Worm (Caenorhabditis elegans) whole organism, L3 larva: ENCODE results near the gene math-10.

ENCODE experiments used
- R02D3.7 ChIP-seq: fragments of 150-350 bp; optimal IDR thresholded peaks from 2 replicates; lab custom pipeline; 2014; ENCODE audit warnings: missing biosample characterization, missing genetic modification characterization
- ZK546.5 ChIP-seq: sonication (generic microtip); optimal IDR thresholded peaks from 2 replicates; lab custom pipeline; 2017; ENCODE audit warnings: missing biosample characterization, missing genetic modification characterization
- aly-2 ChIP-seq: fragments of 150-350 bp; optimal IDR thresholded peaks from 2 replicates; lab custom pipeline; 2014; ENCODE audit warnings: missing biosample characterization, missing genetic modification characterization
- ama-1 ChIP-seq: fragments of 150-350 bp; optimal IDR thresholded peaks from 2 replicates; lab custom pipeline; 2018
- ceh-28 ChIP-seq: fragments of 150-350 bp; optimal IDR thresholded peaks from 2 replicates; lab custom pipeline; 2014; ENCODE audit warnings: missing biosample characterization, missing genetic modification reagents, missing genetic modification characterization
- ceh-9 ChIP-seq: sonication (generic microtip); optimal IDR thresholded peaks from 2 replicates; lab custom pipeline; 2018; ENCODE audit warnings: missing biosample characterization, missing genetic modification characterization
- egl-27 ChIP-seq: sonication (generic microtip); optimal IDR thresholded peaks from 4 replicates; lab custom pipeline; 2017; ENCODE audit warnings: missing biosample characterization, missing genetic modification reagents, missing genetic modification characterization
- egl-5 ChIP-seq: fragments of 150-350 bp; optimal IDR thresholded peaks from 2 replicates; lab custom pipeline; 2017; ENCODE audit warnings: missing biosample characterization, missing genetic modification reagents, missing genetic modification characterization, inconsistent platforms
- elt-1 ChIP-seq: fragments of 150-350 bp; optimal IDR thresholded peaks from 2 replicates; lab custom pipeline; 2014; ENCODE audit warnings: missing biosample characterization, missing genetic modification characterization
- elt-2 ChIP-seq: sonication (generic microtip); optimal IDR thresholded peaks from 2 replicates; lab custom pipeline; 2016; ENCODE audit warnings: missing genetic modification reagents, mild to moderate bottlenecking, missing genetic modification characterization, missing compliant biosample characterization
- elt-3 ChIP-seq, 3 experiments: fragments of 150-350 bp in 1 of 3; sonication (generic microtip) in 2 of 3; optimal IDR thresholded peaks; 2 replicates in 2 of 3; 4 replicates in 1 of 3; lab custom pipeline; 2014 to 2017; ENCODE audit warnings: missing biosample characterization in 3 of 3, missing genetic modification characterization in 3 of 3
- eor-1 ChIP-seq, 2 experiments: fragments of 150-350 bp; optimal IDR thresholded peaks; 2 replicates each; lab custom pipeline; 2014 to 2018; ENCODE audit warnings: missing biosample characterization in 2 of 2, missing genetic modification characterization in 2 of 2
- fkh-10 ChIP-seq: sonication (generic microtip); optimal IDR thresholded peaks from 2 replicates; lab custom pipeline; 2017; ENCODE audit warnings: missing biosample characterization, missing genetic modification reagents, missing genetic modification characterization
- fkh-2 ChIP-seq: fragments of 150-350 bp; optimal IDR thresholded peaks from 2 replicates; lab custom pipeline; 2014; ENCODE audit warnings: missing biosample characterization, missing genetic modification reagents, missing genetic modification characterization
- hmg-11 ChIP-seq: sonication (generic microtip); optimal IDR thresholded peaks from 2 replicates; lab custom pipeline; 2016; ENCODE audit warnings: missing genetic modification characterization, missing compliant biosample characterization
- jun-1 ChIP-seq: fragments of 150-350 bp; optimal IDR thresholded peaks from 2 replicates; lab custom pipeline; 2014; ENCODE audit warnings: missing biosample characterization, missing genetic modification reagents, missing genetic modification characterization
- lin-15B ChIP-seq: fragments of 150-350 bp; optimal IDR thresholded peaks from 2 replicates; lab custom pipeline; 2014; ENCODE audit warnings: missing biosample characterization, missing genetic modification characterization
- mml-1 ChIP-seq: fragments of 150-350 bp; sonication (generic microtip); optimal IDR thresholded peaks from 3 replicates; lab custom pipeline; 2014; ENCODE audit warnings: missing biosample characterization, missing genetic modification characterization
- nfya-1 ChIP-seq: sonication (generic microtip); optimal IDR thresholded peaks from 2 replicates; lab custom pipeline; 2017; ENCODE audit warnings: missing genetic modification characterization, mild to moderate bottlenecking, missing compliant biosample characterization, antibody characterized with exemption, moderate library complexity; ENCODE audit not compliant: insufficient read depth
- nhr-11 ChIP-seq: fragments of 150-350 bp; optimal IDR thresholded peaks from 2 replicates; lab custom pipeline; 2014; ENCODE audit warnings: missing biosample characterization, missing genetic modification characterization
- nhr-23 ChIP-seq: fragments of 150-350 bp; optimal IDR thresholded peaks from 2 replicates; lab custom pipeline; 2014; ENCODE audit warnings: missing biosample characterization, missing genetic modification reagents, missing genetic modification characterization
- nhr-237 ChIP-seq: fragments of 150-350 bp; optimal IDR thresholded peaks from 2 replicates; lab custom pipeline; 2014; ENCODE audit warnings: missing biosample characterization, missing genetic modification characterization
- nhr-25 ChIP-seq: sonication (generic microtip); optimal IDR thresholded peaks from 2 replicates; lab custom pipeline; 2017; ENCODE audit warnings: missing biosample characterization, missing genetic modification characterization
- nhr-28 ChIP-seq: fragments of 150-350 bp; optimal IDR thresholded peaks from 2 replicates; lab custom pipeline; 2014; ENCODE audit warnings: missing biosample characterization, missing genetic modification characterization
- nhr-43 ChIP-seq: sonication (generic microtip); optimal IDR thresholded peaks from 2 replicates; lab custom pipeline; 2016; ENCODE audit warnings: mild to moderate bottlenecking, missing genetic modification characterization, missing compliant biosample characterization; ENCODE audit not compliant: poor library complexity, severe bottlenecking
- nhr-67 ChIP-seq: fragments of 150-350 bp; optimal IDR thresholded peaks from 2 replicates; lab custom pipeline; 2014; ENCODE audit warnings: missing biosample characterization, missing genetic modification characterization
- nhr-76 ChIP-seq: fragments of 150-350 bp; sonication (generic microtip); optimal IDR thresholded peaks from 5 replicates; lab custom pipeline; 2014; ENCODE audit warnings: missing biosample characterization, missing genetic modification characterization
- nhr-77 ChIP-seq: fragments of 150-350 bp; optimal IDR thresholded peaks from 2 replicates; lab custom pipeline; 2014; ENCODE audit warnings: missing biosample characterization, missing genetic modification characterization
- pha-4 ChIP-seq: fragments of 150-350 bp; optimal IDR thresholded peaks from 2 replicates; lab custom pipeline; 2014; ENCODE audit warnings: missing biosample characterization, missing genetic modification reagents, missing genetic modification characterization
- pqm-1 ChIP-seq: fragments of 150-350 bp; optimal IDR thresholded peaks from 2 replicates; lab custom pipeline; 2017; ENCODE audit warnings: missing biosample characterization, missing genetic modification characterization, inconsistent platforms
- sea-2 ChIP-seq: fragments of 150-350 bp; sonication (generic microtip); optimal IDR thresholded peaks from 4 replicates; lab custom pipeline; 2014; ENCODE audit warnings: missing biosample characterization, missing genetic modification reagents, missing genetic modification characterization
- skn-1 ChIP-seq: fragments of 150-350 bp; optimal IDR thresholded peaks from 2 replicates; lab custom pipeline; 2014; ENCODE audit warnings: missing biosample characterization, missing genetic modification characterization
- snpc-4 ChIP-seq: fragments of 150-350 bp; optimal IDR thresholded peaks from 2 replicates; lab custom pipeline; 2014; ENCODE audit warnings: missing biosample characterization, missing genetic modification characterization
- tbx-2 ChIP-seq: sonication (generic microtip); optimal IDR thresholded peaks from 2 replicates; lab custom pipeline; 2016; ENCODE audit warnings: mild to moderate bottlenecking, missing genetic modification characterization, missing compliant biosample characterization
- unc-39 ChIP-seq: sonication (generic microtip); optimal IDR thresholded peaks from 4 replicates; lab custom pipeline; 2017; ENCODE audit warnings: missing biosample characterization, missing genetic modification characterization
- unc-62 ChIP-seq: fragments of 150-350 bp; sonication (generic microtip); optimal IDR thresholded peaks from 4 replicates; lab custom pipeline; 2014; ENCODE audit warnings: missing biosample characterization, missing genetic modification reagents, missing genetic modification characterization
- zag-1 ChIP-seq: fragments of 150-350 bp; optimal IDR thresholded peaks from 2 replicates; lab custom pipeline; 2014; ENCODE audit warnings: missing biosample characterization, missing genetic modification characterization
- ztf-4 ChIP-seq: fragments of 150-350 bp; optimal IDR thresholded peaks from 2 replicates; lab custom pipeline; 2014; ENCODE audit warnings: missing biosample characterization, missing genetic modification characterization

math-10 gene

ce11 chrII:1886379-1886778 lies 15.0 kb downstream of the math-10 start, which contains the start of gene math-7:
Gene math-7, minus strand, starts transcription at chrII:1886479.
- no peak for TF ChIP-seq nhr-23
- TF ChIP-seq egl-27 (tag; lab: Kevin White, UChicago), result no peak
- no peak for TF ChIP-seq nfya-1 (tag; lab: Kevin White, UChicago)
- no peak for TF ChIP-seq fkh-2
- TF ChIP-seq eor-1 (tag; optimal IDR thresholded peaks at IDR 0.05; lab: Kevin White, UChicago), result no peak
- TF ChIP-seq nhr-77, result no peak
- no peak for TF ChIP-seq ama-1
- TF ChIP-seq tbx-2 (tag; lab: Kevin White, UChicago), result no peak
- TF ChIP-seq, all 47 proteins: peak for 0

DNA sequence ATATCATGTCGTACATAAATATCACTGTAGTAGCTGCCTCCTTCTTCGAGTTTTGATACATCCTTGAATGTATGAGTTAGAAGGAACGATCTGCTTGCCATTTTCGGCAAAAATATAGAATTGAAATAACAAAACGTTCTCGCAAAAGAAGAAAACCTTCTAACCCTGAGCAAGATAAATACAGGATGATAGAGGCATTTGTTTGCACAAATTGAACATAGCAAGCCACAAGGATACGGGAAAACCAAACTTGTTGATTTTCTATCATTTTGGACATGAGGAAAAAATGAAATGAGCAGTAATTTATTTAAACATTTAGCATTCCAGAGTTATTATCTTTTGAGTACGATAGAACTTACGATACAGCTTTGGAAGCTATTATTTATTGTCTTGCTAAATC lies 17.7 kb downstream of the math-10 start, which contains the start of gene math-8:
TSS of gene math-8 (minus strand) at position 101 of the 400 bp plus-strand sequence.
- TF ChIP-seq sea-2 (GFP tag; lab: Kevin White, UChicago), result no peak
- TF ChIP-seq fkh-10 (GFP tag; lab: Kevin White, UChicago), result no peak
- no peak for TF ChIP-seq nhr-237 (tag; lab: Kevin White, UChicago)
- no peak for TF ChIP-seq unc-62 (GFP tag; lab: Kevin White, UChicago)
- no peak for TF ChIP-seq zag-1 (tag; lab: Kevin White, UChicago)
- no peak for TF ChIP-seq R02D3.7
- no peak for TF ChIP-seq pqm-1 (tag; lab: Kevin White, UChicago)
- no peak for TF ChIP-seq ceh-28 (tag; lab: Kevin White, UChicago)
- TF ChIP-seq nhr-25 (tag; lab: Kevin White, UChicago), result no peak
- TF ChIP-seq hmg-11 (tag; lab: Kevin White, UChicago), result no peak
- TF ChIP-seq nhr-23, result no peak

DNA sequence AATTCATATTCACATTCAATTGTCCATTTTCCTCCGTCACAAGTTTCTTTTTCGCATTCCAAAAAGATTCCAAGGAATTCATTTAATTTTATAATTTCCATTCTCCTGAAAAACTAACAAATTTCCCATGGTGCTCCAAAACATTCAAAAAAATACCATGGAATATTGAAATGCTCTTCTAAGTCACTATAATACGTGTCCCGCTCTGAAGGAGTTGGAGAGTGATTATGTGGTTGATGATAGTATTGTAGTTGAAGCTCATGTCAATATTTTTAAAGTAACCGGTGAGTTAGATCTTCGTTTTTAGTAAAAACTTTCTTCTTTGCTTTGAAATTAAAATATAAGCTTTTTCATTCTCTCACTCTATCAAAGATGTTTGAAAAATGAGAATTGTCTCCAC lies 19.3 kb downstream of the math-10 start, which contains the start of gene math-9:
TSS of gene math-9 (minus strand) at position 101 of the 400 bp plus-strand sequence.
- TF ChIP-seq nhr-11 (tag; lab: Kevin White, UChicago) (no peak), nfya-1 (tag; lab: Kevin White, UChicago) (no peak), tbx-2 (tag; lab: Kevin White, UChicago) (no peak), pha-4 (no peak), pqm-1 (tag; lab: Kevin White, UChicago) (no peak), unc-39 (no peak), eor-1 (tag; optimal IDR thresholded peaks at IDR 0.05; lab: Kevin White, UChicago) (no peak), snpc-4 (tag; lab: Kevin White, UChicago) (no peak), elt-1 (tag; lab: Kevin White, UChicago) (no peak), aly-2 (no peak), ZK546.5 (tag; lab: Kevin White, UChicago) (no peak), ceh-28 (tag; lab: Kevin White, UChicago) (no peak), nhr-67 (tag; lab: Kevin White, UChicago) (no peak), egl-5 (tag; lab: Kevin White, UChicago) (no peak), jun-1 (tag; lab: Kevin White, UChicago) (no peak), nhr-77 (no peak), unc-62 (GFP tag; lab: Kevin White, UChicago) (no peak), elt-2 (tag; lab: Kevin White, UChicago) (no peak), nhr-43 (tag; lab: Kevin White, UChicago) (no peak), mml-1 (tag; lab: Kevin White, UChicago) (no peak)

DNA sequence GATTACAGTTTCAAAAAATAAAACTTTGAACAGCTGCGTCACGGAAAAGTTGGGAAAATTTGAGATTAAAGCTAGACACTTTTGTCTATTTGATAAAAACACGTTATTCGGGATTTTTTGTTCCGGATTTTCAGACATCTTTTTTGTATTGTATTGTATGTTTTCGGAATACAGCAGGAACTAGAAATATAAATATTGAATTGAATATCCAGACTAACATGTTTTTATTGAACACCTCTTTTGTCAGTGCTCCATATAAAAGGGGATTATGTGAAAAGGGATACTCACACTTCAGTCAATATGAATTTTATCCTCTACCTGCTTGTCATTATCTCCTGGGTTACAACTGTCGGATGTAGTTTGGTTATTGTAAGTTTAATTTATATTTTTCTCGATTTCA lies 22.6 kb downstream of the math-10 start, which contains the start of gene C16C4.1:
TSS of gene C16C4.1 (plus strand) at position 301 of the 400 bp plus-strand sequence.
- TF ChIP-seq ama-1, result no peak
- no peak for TF ChIP-seq ZK546.5 (tag; lab: Kevin White, UChicago)
- TF ChIP-seq ztf-4 (tag; lab: Kevin White, UChicago), result no peak
- TF ChIP-seq nhr-11 (tag; lab: Kevin White, UChicago), result no peak

DNA sequence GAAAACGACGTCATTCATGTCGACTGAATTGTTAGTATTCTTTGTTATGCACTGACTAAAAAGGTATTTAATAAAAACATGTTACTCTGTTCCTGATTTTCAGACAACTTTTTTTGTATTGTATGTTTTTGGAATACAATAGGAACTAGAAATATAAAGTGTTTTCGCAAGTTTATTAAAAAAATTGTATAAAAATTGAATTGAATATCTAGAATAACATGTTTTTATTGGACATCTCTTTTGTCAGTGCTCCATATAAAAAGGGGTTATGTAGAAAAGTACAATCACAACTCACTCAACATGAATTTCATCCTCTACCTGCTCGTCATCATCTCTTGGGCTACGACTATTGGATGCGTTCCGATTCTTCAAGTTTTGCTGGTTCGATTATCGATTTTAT lies 23.9 kb downstream of the math-10 start, which contains the start of gene C46F9.5:
TSS of gene C46F9.5 (plus strand) at position 301 of the 400 bp plus-strand sequence.
- TF ChIP-seq ama-1, result no peak

ce11 chrII:1895762-1896161 lies 24.4 kb downstream of the math-10 start, which contains the start of gene math-25:
Gene math-25, plus strand, starts transcription at chrII:1896062.
- no peak for TF ChIP-seq ceh-9 (tag; lab: Kevin White, UChicago)
- TF ChIP-seq lin-15B (tag; lab: Kevin White, UChicago), result no peak
- TF ChIP-seq sea-2 (GFP tag; lab: Kevin White, UChicago), result no peak
- TF ChIP-seq aly-2, result no peak
- TF ChIP-seq unc-39, result no peak
- TF ChIP-seq fkh-2, result no peak
- no peak for TF ChIP-seq elt-3 (tag; optimal IDR thresholded peaks at IDR 0.05; lab: Kevin White, UChicago)
- no peak for TF ChIP-seq elt-1 (tag; lab: Kevin White, UChicago)
- no peak for TF ChIP-seq mml-1 (tag; lab: Kevin White, UChicago)
- TF ChIP-seq nfya-1 (tag; lab: Kevin White, UChicago), result no peak
- no peak for TF ChIP-seq nhr-28
- no peak for TF ChIP-seq egl-27 (tag; lab: Kevin White, UChicago)
- no peak for TF ChIP-seq ztf-4 (tag; lab: Kevin White, UChicago)
- no peak for TF ChIP-seq skn-1
- TF ChIP-seq nhr-76 (tag; lab: Kevin White, UChicago), result no peak
